Fruit fly (Drosophila melanogaster): ENCODE data around the gene CG11360.

The CG11360 gene

dm6 chr4:670905-671419 is at the start of gene CG11360 (continued):
- TF ChIP-seq sens-2 (GFP tag; IDR thresholded peaks at IDR 0.05) (no peak), CG5245 (GFP tag; optimal IDR thresholded peaks at IDR 0.05) (no peak), toy (GFP tag; IDR thresholded peaks at IDR 0.05) (no peak), GATAe (GFP tag; conservative IDR thresholded peaks at IDR 0.05) (no peak), Xrp1 (GFP tag; IDR thresholded peaks at IDR 0.05) (no peak; the same call in 1 of the 2 replicates), pzg (GFP tag; optimal IDR thresholded peaks at IDR 0.05) (peak; percentile 73), HHEX (GFP tag; optimal IDR thresholded peaks at IDR 0.05) (no peak), chn (GFP tag; optimal IDR thresholded peaks at IDR 0.05) (no peak), Elba2 (GFP tag; optimal IDR thresholded peaks at IDR 0.05) (no peak), Kr (GFP tag; optimal IDR thresholded peaks at IDR 0.05) (no peak), az2 (GFP tag; optimal IDR thresholded peaks at IDR 0.05) (no peak), CG4360 (GFP tag; IDR thresholded peaks at IDR 0.05) (no peak), CG7963 (GFP tag; IDR thresholded peaks at IDR 0.05; ENCODE audit: partially characterized antibody) (no peak; the same call in 2 of the 3 replicates), CG9727 (GFP tag; optimal IDR thresholded peaks at IDR 0.05) (no peak), mld (GFP tag; IDR thresholded peaks at IDR 0.05; ENCODE audit: partially characterized antibody) (0 out of 3 replicates have a peak, but pooled peaks have one; percentile 16), insv (GFP tag; optimal IDR thresholded peaks at IDR 0.05) (no peak), CG32767 (GFP tag; IDR thresholded peaks at IDR 0.05) (peak; percentile 90), Taf1 (GFP tag; IDR thresholded peaks at IDR 0.05) (no peak), CG8765 (GFP tag; IDR thresholded peaks at IDR 0.05) (no peak), CG9817 (tag; optimal IDR thresholded peaks at IDR 0.05) (no peak), CG5953 (GFP tag; IDR thresholded peaks at IDR 0.05) (no peak), CG17359 (tag; optimal IDR thresholded peaks at IDR 0.05) (no peak), cad (GFP tag; optimal IDR thresholded peaks at IDR 0.05) (no peak), chif (GFP tag; optimal IDR thresholded peaks at IDR 0.05) (no peak), grn (GFP tag; optimal IDR thresholded peaks at IDR 0.05) (no peak), Adf1 (GFP tag; IDR thresholded peaks at IDR 0.05) (no peak), CG5180 (GFP tag; optimal IDR thresholded peaks at IDR 0.05) (no peak), Med (GFP tag) (peak; percentile 81), Mad (GFP tag; optimal IDR thresholded peaks at IDR 0.05) (no peak), Nf-YC (tag; optimal IDR thresholded peaks at IDR 0.05) (no peak), prd (optimal IDR thresholded peaks at IDR 0.05) (no peak), prd (GFP tag; IDR thresholded peaks at IDR 0.05) (no peak), luna (GFP tag; optimal IDR thresholded peaks at IDR 0.05) (no peak), H15 (GFP tag; IDR thresholded peaks at IDR 0.05) (no peak), CG33557 (GFP tag; optimal IDR thresholded peaks at IDR 0.05) (no peak), dimm (GFP tag; IDR thresholded peaks at IDR 0.05) (no peak), CG10209 (GFP tag; optimal IDR thresholded peaks at IDR 0.05) (no peak), Ets97D (GFP tag; optimal IDR thresholded peaks at IDR 0.05) (peak; percentile 25), peb (GFP tag; IDR thresholded peaks at IDR 0.05) (no peak), HLH54F (GFP tag; optimal IDR thresholded peaks at IDR 0.05) (no peak), crc (GFP tag; optimal IDR thresholded peaks at IDR 0.05) (no peak), CG10543 (GFP tag; optimal IDR thresholded peaks at IDR 0.05) (no peak), CG18764 (GFP tag; optimal IDR thresholded peaks at IDR 0.05) (no peak), crol (GFP tag; IDR thresholded peaks at IDR 0.05) (no peak), CG12155 (GFP tag; optimal IDR thresholded peaks at IDR 0.05) (no peak), Myb (GFP tag; optimal IDR thresholded peaks at IDR 0.05) (no peak), ERR (GFP tag; optimal IDR thresholded peaks at IDR 0.05) (peak; percentile 1), CG10979 (tag; optimal IDR thresholded peaks at IDR 0.05) (no peak), Rfx (GFP tag; IDR thresholded peaks at IDR 0.05) (no peak), ci (GFP tag; IDR thresholded peaks at IDR 0.05) (no peak), HLH3B (GFP tag; IDR thresholded peaks at IDR 0.05) (no peak), Sry-δ (GFP tag; optimal IDR thresholded peaks at IDR 0.05) (peak; percentile 88), CG18011 (GFP tag; optimal IDR thresholded peaks at IDR 0.05) (no peak)
